Worm (Caenorhabditis elegans) whole organism, L3 larva: ENCODE data around the gene AH9.1.

Experiments used
- ZK546.5 ChIP-seq: sonication (generic microtip); optimal IDR thresholded peaks from 2 replicates; lab custom pipeline; 2017; ENCODE audit warnings: missing biosample characterization, missing genetic modification characterization
- ama-1 ChIP-seq: fragments of 150-350 bp; optimal IDR thresholded peaks from 2 replicates; lab custom pipeline; 2018
- elt-3 ChIP-seq, 3 experiments: fragments of 150-350 bp in 1 of 3; sonication (generic microtip) in 2 of 3; optimal IDR thresholded peaks; 2 replicates in 2 of 3; 4 replicates in 1 of 3; lab custom pipeline; 2014 to 2017; ENCODE audit warnings: missing biosample characterization in 3 of 3, missing genetic modification characterization in 3 of 3
- nhr-25 ChIP-seq: sonication (generic microtip); optimal IDR thresholded peaks from 2 replicates; lab custom pipeline; 2017; ENCODE audit warnings: missing biosample characterization, missing genetic modification characterization
- nhr-28 ChIP-seq: fragments of 150-350 bp; optimal IDR thresholded peaks from 2 replicates; lab custom pipeline; 2014; ENCODE audit warnings: missing biosample characterization, missing genetic modification characterization
- sea-2 ChIP-seq: fragments of 150-350 bp; sonication (generic microtip); optimal IDR thresholded peaks from 4 replicates; lab custom pipeline; 2014; ENCODE audit warnings: missing biosample characterization, missing genetic modification reagents, missing genetic modification characterization
- snpc-4 ChIP-seq: fragments of 150-350 bp; optimal IDR thresholded peaks from 2 replicates; lab custom pipeline; 2014; ENCODE audit warnings: missing biosample characterization, missing genetic modification characterization
- unc-39 ChIP-seq: sonication (generic microtip); optimal IDR thresholded peaks from 4 replicates; lab custom pipeline; 2017; ENCODE audit warnings: missing biosample characterization, missing genetic modification characterization
- unc-62 ChIP-seq: fragments of 150-350 bp; sonication (generic microtip); optimal IDR thresholded peaks from 4 replicates; lab custom pipeline; 2014; ENCODE audit warnings: missing biosample characterization, missing genetic modification reagents, missing genetic modification characterization
- zag-1 ChIP-seq: fragments of 150-350 bp; optimal IDR thresholded peaks from 2 replicates; lab custom pipeline; 2014; ENCODE audit warnings: missing biosample characterization, missing genetic modification characterization
- ztf-11 ChIP-seq: fragments of 150-350 bp; optimal IDR thresholded peaks from 2 replicates; lab custom pipeline; 2014; ENCODE audit warnings: missing biosample characterization, missing genetic modification characterization

ce11 chrX:2246908-2247307 is at the start of gene AH9.1:
- no peak for TF ChIP-seq unc-62 (GFP tag; lab: Kevin White, UChicago)
- no peak for TF ChIP-seq snpc-4 (tag; lab: Kevin White, UChicago)
- no peak for TF ChIP-seq sea-2 (GFP tag; lab: Kevin White, UChicago)
- TF ChIP-seq ztf-11 (tag; lab: Kevin White, UChicago) = no peak
- no peak for TF ChIP-seq nhr-25 (tag; lab: Kevin White, UChicago)
- TF ChIP-seq ZK546.5 (tag; lab: Kevin White, UChicago) = no peak
- no peak for TF ChIP-seq zag-1 (tag; lab: Kevin White, UChicago)
- no peak for TF ChIP-seq nhr-28 (tag; lab: Kevin White, UChicago)
- no peak for TF ChIP-seq unc-39 (tag; lab: Kevin White, UChicago)
- TF ChIP-seq elt-3 (tag; optimal IDR thresholded peaks at IDR 0.05; lab: Kevin White, UChicago) = no peak
- TF ChIP-seq ama-1 (lab: Kevin White, UChicago) = no peak
